Worm (Caenorhabditis elegans) whole organism, early embryonic: ENCODE data around the gene ptrg-1.

Experiments used
- B0310.2 ChIP-seq: sonication (generic microtip); optimal IDR thresholded peaks from 2 replicates; lab custom pipeline; 2016; ENCODE audit warnings: mild to moderate bottlenecking, missing genetic modification characterization, missing compliant biosample characterization
- F13C5.2 ChIP-seq: sonication (generic microtip); optimal IDR thresholded peaks from 2 replicates; lab custom pipeline; 2017; ENCODE audit warnings: mild to moderate bottlenecking, missing genetic modification characterization, inconsistent platforms, missing compliant biosample characterization
- aly-1 ChIP-seq: sonication (generic microtip); optimal IDR thresholded peaks from 2 replicates; lab custom pipeline; 2016; ENCODE audit warnings: missing genetic modification characterization, missing compliant biosample characterization
- ama-1 ChIP-seq: fragments of 150-350 bp; optimal IDR thresholded peaks from 2 replicates; lab custom pipeline; 2014
- ceh-13 ChIP-seq: fragments of 200-800 bp; sonication (Bioruptor generic); optimal IDR thresholded peaks from 2 replicates; lab custom pipeline; 2018; ENCODE audit warnings: mild to moderate bottlenecking, missing genetic modification characterization, missing compliant biosample characterization
- ceh-36 ChIP-seq: sonication (generic microtip); optimal IDR thresholded peaks from 2 replicates; lab custom pipeline; 2016; ENCODE audit warnings: missing genetic modification characterization, inconsistent platforms, missing compliant biosample characterization
- ets-7 ChIP-seq: sonication (generic microtip); optimal IDR thresholded peaks from 2 replicates; lab custom pipeline; 2016; ENCODE audit warnings: missing genotype, missing genetic modification characterization, missing compliant biosample characterization
- flt-1 ChIP-seq: fragments of 200-800 bp; sonication (Bioruptor generic); IDR thresholded peaks from 2 replicates; pipeline ENCODE4 v1.3.6; 2022; ENCODE audit warnings: missing genetic modification characterization, missing compliant biosample characterization
- hmbx-1 ChIP-seq: sonication (generic microtip); optimal IDR thresholded peaks from 2 replicates; lab custom pipeline; 2016; ENCODE audit warnings: mild to moderate bottlenecking, missing genetic modification characterization, missing compliant biosample characterization
- hmg-4 ChIP-seq: fragments of 200-800 bp; sonication (Bioruptor generic); optimal IDR thresholded peaks from 2 replicates; lab custom pipeline; 2018; ENCODE audit warnings: mild to moderate bottlenecking, missing genetic modification characterization, missing compliant biosample characterization
- hnd-1 ChIP-seq: sonication (generic microtip); optimal IDR thresholded peaks from 2 replicates; lab custom pipeline; 2016; ENCODE audit warnings: missing genetic modification characterization, missing compliant biosample characterization
- pes-1 ChIP-seq: fragments of 200-800 bp; sonication (Bioruptor generic); IDR thresholded peaks from 2 replicates; pipeline ENCODE4 v1.3.6; 2022; ENCODE audit warnings: missing genetic modification reagents, missing genetic modification characterization, missing compliant biosample characterization
- scrt-1 ChIP-seq: fragments of 200-800 bp; sonication (Bioruptor generic); IDR thresholded peaks from 2 replicates; pipeline ENCODE4 v1.3.6; 2022; ENCODE audit warnings: missing genetic modification characterization, missing compliant biosample characterization
- sea-1 ChIP-seq: fragments of 200-800 bp; sonication (Bioruptor generic); conservative IDR thresholded peaks from 2 replicates; pipeline ENCODE4 v1.3.6; 2022; ENCODE audit warnings: missing genetic modification characterization, missing compliant biosample characterization
- tbx-11 ChIP-seq: fragments of 200-800 bp; sonication (Bioruptor generic); IDR thresholded peaks from 2 replicates; pipeline ENCODE4 v1.3.6; 2022; ENCODE audit warnings: missing genetic modification characterization, missing compliant biosample characterization
- tbx-37 ChIP-seq: fragments of 200-800 bp; sonication (Bioruptor generic); conservative IDR thresholded peaks from 2 replicates; pipeline ENCODE4 v1.3.6; 2022; ENCODE audit warnings: missing genetic modification reagents, missing genetic modification characterization, missing compliant biosample characterization
- tra-4 ChIP-seq: sonication (generic microtip); optimal IDR thresholded peaks from 2 replicates; lab custom pipeline; 2017; ENCODE audit warnings: missing genetic modification characterization, missing compliant biosample characterization

The ptrg-1 gene

ce11 chrIV:10232456-10232855 is 38.2 kb upstream of the ptrg-1 start, which contains the start of gene F01G10.4:
Gene F01G10.4, minus strand, starts transcription at chrIV:10232556.
- TF ChIP-seq ceh-13 (no peak), hmbx-1 (tag; lab: Kevin White, UChicago) (no peak), tbx-11 (no peak), aly-1 (tag; lab: Kevin White, UChicago) (no peak), hnd-1 (tag; lab: Kevin White, UChicago) (no peak), tbx-37 (no peak), flt-1 (GFP tag; lab: Robert Waterston, UW) (no peak), ceh-36 (no peak), sea-1 (no peak), B0310.2 (tag; lab: Kevin White, UChicago) (no peak), hmg-4 (GFP tag; lab: Kevin White, UChicago) (no peak), ets-7 (tag; lab: Kevin White, UChicago) (no peak), F13C5.2 (tag; lab: Kevin White, UChicago) (no peak), scrt-1 (GFP tag; lab: Robert Waterston, UW) (no peak), pes-1 (GFP tag; lab: Robert Waterston, UW) (no peak), tra-4 (tag; lab: Kevin White, UChicago) (no peak), ama-1 (no peak)

ce11 chrIV:10230971-10231370 is 36.7 kb upstream of the ptrg-1 start, which contains the start of gene F01G10.5:
Gene F01G10.5, minus strand, starts transcription at chrIV:10231071.
- TF ChIP-seq pes-1 (GFP tag; lab: Robert Waterston, UW) (no peak), B0310.2 (tag; lab: Kevin White, UChicago) (no peak), tra-4 (tag; lab: Kevin White, UChicago) (no peak), ets-7 (tag; lab: Kevin White, UChicago) (no peak), ceh-13 (no peak), ceh-36 (no peak)

- TF ChIP-seq flt-1 (GFP tag; lab: Robert Waterston, UW) (no peak), ceh-36 (no peak), F13C5.2 (tag; lab: Kevin White, UChicago) (no peak), hmbx-1 (tag; lab: Kevin White, UChicago) (no peak), ceh-13 (no peak), tra-4 (tag; lab: Kevin White, UChicago) (no peak), B0310.2 (tag; lab: Kevin White, UChicago) (no peak), hnd-1 (tag; lab: Kevin White, UChicago) (no peak), tbx-11 (no peak), ets-7 (tag; lab: Kevin White, UChicago) (no peak), ama-1 (no peak), pes-1 (GFP tag; lab: Robert Waterston, UW) (no peak), tbx-37 (no peak), scrt-1 (GFP tag; lab: Robert Waterston, UW) (no peak), sea-1 (no peak), aly-1 (tag; lab: Kevin White, UChicago) (no peak), hmg-4 (GFP tag; lab: Kevin White, UChicago) (no peak)
These were observed 33.3 kb upstream of the ptrg-1 start, which contains the start of gene F01G10.6 for ce11 chrIV:10227534-10227933. Gene F01G10.6, minus strand, starts transcription at chrIV:10227634.

- TF ChIP-seq hmbx-1 (tag; lab: Kevin White, UChicago) (no peak), ceh-13 (no peak), scrt-1 (GFP tag; lab: Robert Waterston, UW) (no peak), tbx-11 (no peak), B0310.2 (tag; lab: Kevin White, UChicago) (no peak), ets-7 (tag; lab: Kevin White, UChicago) (no peak), ama-1 (no peak), tbx-37 (no peak), F13C5.2 (tag; lab: Kevin White, UChicago) (no peak), sea-1 (no peak), tra-4 (tag; lab: Kevin White, UChicago) (no peak), hmg-4 (GFP tag; lab: Kevin White, UChicago) (no peak), hnd-1 (tag; lab: Kevin White, UChicago) (no peak)
These were observed 29.5 kb upstream of the ptrg-1 start, which contains the start of gene nas-12 for ce11 chrIV:10223723-10224122. Gene nas-12, plus strand, starts transcription at chrIV:10224023.

ce11 chrIV:10222122-10222589 is 27.9 kb upstream of the ptrg-1 start, which contains the start of gene C24F3.2:
Gene C24F3.2, plus strand, starts transcription at chrIV:10222539.
- TF ChIP-seq flt-1 (GFP tag; lab: Robert Waterston, UW) (no peak), hnd-1 (tag; lab: Kevin White, UChicago) (no peak), tra-4 (tag; lab: Kevin White, UChicago) (no peak), pes-1 (GFP tag; lab: Robert Waterston, UW) (no peak), scrt-1 (GFP tag; lab: Robert Waterston, UW) (no peak), ama-1 (no peak), B0310.2 (tag; lab: Kevin White, UChicago) (no peak), ceh-13 (no peak), hmg-4 (GFP tag; lab: Kevin White, UChicago) (no peak), F13C5.2 (tag; lab: Kevin White, UChicago) (no peak), tbx-37 (no peak), sea-1 (no peak), ets-7 (tag; lab: Kevin White, UChicago) (no peak), aly-1 (tag; lab: Kevin White, UChicago) (no peak), hmbx-1 (tag; lab: Kevin White, UChicago) (no peak), tbx-11 (no peak)

ce11 chrIV:10221187-10221586 is 26.9 kb upstream of the ptrg-1 start, which contains the start of gene tram-1:
Gene tram-1, minus strand, starts transcription at chrIV:10221287.
- TF ChIP-seq tbx-37 (no peak), tbx-11 (no peak), flt-1 (GFP tag; lab: Robert Waterston, UW) (no peak), ceh-36 (no peak), aly-1 (tag; lab: Kevin White, UChicago) (no peak), scrt-1 (GFP tag; lab: Robert Waterston, UW) (no peak), hmbx-1 (tag; lab: Kevin White, UChicago) (no peak), F13C5.2 (tag; lab: Kevin White, UChicago) (no peak), ceh-13 (no peak), hnd-1 (tag; lab: Kevin White, UChicago) (no peak)

ce11 chrIV:10219208-10219607 is 25.0 kb upstream of the ptrg-1 start, which contains the start of gene qns-1:
Gene qns-1, minus strand, starts transcription at chrIV:10219308.
- TF ChIP-seq hnd-1 (tag; lab: Kevin White, UChicago) = no peak
- TF ChIP-seq hmg-4 (GFP tag; lab: Kevin White, UChicago) = no peak
- TF ChIP-seq pes-1 (GFP tag; lab: Robert Waterston, UW) = no peak
- TF ChIP-seq ceh-36 = no peak
- no peak for TF ChIP-seq ets-7 (tag; lab: Kevin White, UChicago)
- no peak for TF ChIP-seq ceh-13
- no peak for TF ChIP-seq aly-1 (tag; lab: Kevin White, UChicago)
- TF ChIP-seq ama-1 = no peak
- TF ChIP-seq B0310.2 (tag; lab: Kevin White, UChicago) = no peak
- TF ChIP-seq tbx-37 = no peak
- no peak for TF ChIP-seq tbx-11
- TF ChIP-seq hmbx-1 (tag; lab: Kevin White, UChicago) = no peak
- no peak for TF ChIP-seq flt-1 (GFP tag; lab: Robert Waterston, UW)
- TF ChIP-seq scrt-1 (GFP tag; lab: Robert Waterston, UW) = no peak
- no peak for TF ChIP-seq F13C5.2 (tag; lab: Kevin White, UChicago)
- no peak for TF ChIP-seq tra-4 (tag; lab: Kevin White, UChicago)
